Worm (Caenorhabditis elegans) whole organism, L3 larva: ENCODE measurements around the gene pqn-41.

Experiments used
- R02D3.7 ChIP-seq: fragments of 150-350 bp; optimal IDR thresholded peaks from 2 replicates; lab custom pipeline; 2014; ENCODE audit warnings: missing biosample characterization, missing genetic modification characterization
- ZK546.5 ChIP-seq: sonication (generic microtip); optimal IDR thresholded peaks from 2 replicates; lab custom pipeline; 2017; ENCODE audit warnings: missing biosample characterization, missing genetic modification characterization
- ama-1 ChIP-seq: fragments of 150-350 bp; optimal IDR thresholded peaks from 2 replicates; lab custom pipeline; 2018
- ceh-16 ChIP-seq: sonication (generic microtip); optimal IDR thresholded peaks from 2 replicates; lab custom pipeline; 2017; ENCODE audit warnings: missing biosample characterization, missing genetic modification characterization
- ceh-28 ChIP-seq: fragments of 150-350 bp; optimal IDR thresholded peaks from 2 replicates; lab custom pipeline; 2014; ENCODE audit warnings: missing biosample characterization, missing genetic modification reagents, missing genetic modification characterization
- ceh-9 ChIP-seq: sonication (generic microtip); optimal IDR thresholded peaks from 2 replicates; lab custom pipeline; 2018; ENCODE audit warnings: missing biosample characterization, missing genetic modification characterization
- egl-27 ChIP-seq: sonication (generic microtip); optimal IDR thresholded peaks from 4 replicates; lab custom pipeline; 2017; ENCODE audit warnings: missing biosample characterization, missing genetic modification reagents, missing genetic modification characterization
- egl-5 ChIP-seq: fragments of 150-350 bp; optimal IDR thresholded peaks from 2 replicates; lab custom pipeline; 2017; ENCODE audit warnings: missing biosample characterization, missing genetic modification reagents, missing genetic modification characterization, inconsistent platforms
- elt-2 ChIP-seq: sonication (generic microtip); optimal IDR thresholded peaks from 2 replicates; lab custom pipeline; 2016; ENCODE audit warnings: missing genetic modification reagents, mild to moderate bottlenecking, missing genetic modification characterization, missing compliant biosample characterization
- eor-1 ChIP-seq, 2 experiments: fragments of 150-350 bp; optimal IDR thresholded peaks; 2 replicates each; lab custom pipeline; 2014 to 2018; ENCODE audit warnings: missing biosample characterization in 2 of 2, missing genetic modification characterization in 2 of 2
- fkh-10 ChIP-seq: sonication (generic microtip); optimal IDR thresholded peaks from 2 replicates; lab custom pipeline; 2017; ENCODE audit warnings: missing biosample characterization, missing genetic modification reagents, missing genetic modification characterization
- hmg-11 ChIP-seq: sonication (generic microtip); optimal IDR thresholded peaks from 2 replicates; lab custom pipeline; 2016; ENCODE audit warnings: missing genetic modification characterization, missing compliant biosample characterization
- lin-15B ChIP-seq: fragments of 150-350 bp; optimal IDR thresholded peaks from 2 replicates; lab custom pipeline; 2014; ENCODE audit warnings: missing biosample characterization, missing genetic modification characterization
- lsy-12 ChIP-seq: sonication (generic microtip); optimal IDR thresholded peaks from 2 replicates; lab custom pipeline; 2016; ENCODE audit warnings: mild to moderate bottlenecking, missing genetic modification characterization, missing compliant biosample characterization
- mdl-1 ChIP-seq: fragments of 150-350 bp; optimal IDR thresholded peaks from 2 replicates; lab custom pipeline; 2014; ENCODE audit warnings: missing biosample characterization, missing genetic modification characterization
- mml-1 ChIP-seq: fragments of 150-350 bp; sonication (generic microtip); optimal IDR thresholded peaks from 3 replicates; lab custom pipeline; 2014; ENCODE audit warnings: missing biosample characterization, missing genetic modification characterization
- nhr-11 ChIP-seq: fragments of 150-350 bp; optimal IDR thresholded peaks from 2 replicates; lab custom pipeline; 2014; ENCODE audit warnings: missing biosample characterization, missing genetic modification characterization
- nhr-23 ChIP-seq: fragments of 150-350 bp; optimal IDR thresholded peaks from 2 replicates; lab custom pipeline; 2014; ENCODE audit warnings: missing biosample characterization, missing genetic modification reagents, missing genetic modification characterization
- nhr-237 ChIP-seq: fragments of 150-350 bp; optimal IDR thresholded peaks from 2 replicates; lab custom pipeline; 2014; ENCODE audit warnings: missing biosample characterization, missing genetic modification characterization
- nhr-25 ChIP-seq: sonication (generic microtip); optimal IDR thresholded peaks from 2 replicates; lab custom pipeline; 2017; ENCODE audit warnings: missing biosample characterization, missing genetic modification characterization
- nhr-77 ChIP-seq: fragments of 150-350 bp; optimal IDR thresholded peaks from 2 replicates; lab custom pipeline; 2014; ENCODE audit warnings: missing biosample characterization, missing genetic modification characterization
- pha-4 ChIP-seq: fragments of 150-350 bp; optimal IDR thresholded peaks from 2 replicates; lab custom pipeline; 2014; ENCODE audit warnings: missing biosample characterization, missing genetic modification reagents, missing genetic modification characterization
- pqm-1 ChIP-seq: fragments of 150-350 bp; optimal IDR thresholded peaks from 2 replicates; lab custom pipeline; 2017; ENCODE audit warnings: missing biosample characterization, missing genetic modification characterization, inconsistent platforms
- sea-2 ChIP-seq: fragments of 150-350 bp; sonication (generic microtip); optimal IDR thresholded peaks from 4 replicates; lab custom pipeline; 2014; ENCODE audit warnings: missing biosample characterization, missing genetic modification reagents, missing genetic modification characterization
- skn-1 ChIP-seq: fragments of 150-350 bp; optimal IDR thresholded peaks from 2 replicates; lab custom pipeline; 2014; ENCODE audit warnings: missing biosample characterization, missing genetic modification characterization
- snpc-4 ChIP-seq: fragments of 150-350 bp; optimal IDR thresholded peaks from 2 replicates; lab custom pipeline; 2014; ENCODE audit warnings: missing biosample characterization, missing genetic modification characterization
- tbx-2 ChIP-seq: sonication (generic microtip); optimal IDR thresholded peaks from 2 replicates; lab custom pipeline; 2016; ENCODE audit warnings: mild to moderate bottlenecking, missing genetic modification characterization, missing compliant biosample characterization
- unc-62 ChIP-seq: fragments of 150-350 bp; sonication (generic microtip); optimal IDR thresholded peaks from 4 replicates; lab custom pipeline; 2014; ENCODE audit warnings: missing biosample characterization, missing genetic modification reagents, missing genetic modification characterization
- zag-1 ChIP-seq: fragments of 150-350 bp; optimal IDR thresholded peaks from 2 replicates; lab custom pipeline; 2014; ENCODE audit warnings: missing biosample characterization, missing genetic modification characterization
- ztf-11 ChIP-seq: fragments of 150-350 bp; optimal IDR thresholded peaks from 2 replicates; lab custom pipeline; 2014; ENCODE audit warnings: missing biosample characterization, missing genetic modification characterization
- ztf-4 ChIP-seq: fragments of 150-350 bp; optimal IDR thresholded peaks from 2 replicates; lab custom pipeline; 2014; ENCODE audit warnings: missing biosample characterization, missing genetic modification characterization

Gene pqn-41

ce11 chrIII:1859532-1859931 lies 46.2 kb upstream of the pqn-41 start, which contains the start of gene ddp-1 (continued):
- TF ChIP-seq ztf-11 (no peak), skn-1 (tag; lab: Kevin White, UChicago) (peak; percentile 72), unc-62 (GFP tag; lab: Kevin White, UChicago) (peak; percentile 54), ceh-9 (tag; lab: Kevin White, UChicago) (no peak), nhr-77 (tag; lab: Kevin White, UChicago) (peak; percentile 78), nhr-25 (tag; lab: Kevin White, UChicago) (peak; percentile 76), pha-4 (tag; lab: Kevin White, UChicago) (peak; percentile 98), mdl-1 (no peak)

- TF ChIP-seq R02D3.7 (tag; lab: Kevin White, UChicago) (no peak), tbx-2 (tag; lab: Kevin White, UChicago) (no peak), ztf-4 (tag; lab: Kevin White, UChicago) (no peak), nhr-237 (tag; lab: Kevin White, UChicago) (no peak), pha-4 (tag; lab: Kevin White, UChicago) (no peak)
- TF ChIP-seq, all 47 proteins: peak for 0
Measured at ce11 chrIII:1860129-1860528, 45.6 kb upstream of the pqn-41 start, which contains the start of gene ttc-7. ttc-7 (plus strand) TSS chrIII:1860429.

- no peak for TF ChIP-seq egl-5 (tag; lab: Kevin White, UChicago)
- peak; percentile 98 for TF ChIP-seq ceh-28 (tag; lab: Kevin White, UChicago)
- TF ChIP-seq, all 47 proteins: peak for 1
Measured at ce11 chrIII:1876267-1876865, 29.4 kb upstream of the pqn-41 start.

- TF ChIP-seq fkh-10 (GFP tag; lab: Kevin White, UChicago) (no peak), pqm-1 (tag; lab: Kevin White, UChicago) (no peak), ztf-11 (no peak), ztf-4 (tag; lab: Kevin White, UChicago) (no peak), unc-62 (GFP tag; lab: Kevin White, UChicago) (no peak), lin-15B (tag; lab: Kevin White, UChicago) (no peak), nhr-11 (tag; lab: Kevin White, UChicago) (no peak), elt-2 (tag; lab: Kevin White, UChicago) (no peak), nhr-23 (no peak), mml-1 (tag; lab: Kevin White, UChicago) (no peak), lsy-12 (no peak), hmg-11 (tag; lab: Kevin White, UChicago) (no peak), egl-27 (tag; lab: Kevin White, UChicago) (no peak), ama-1 (no peak), mdl-1 (no peak), eor-1 (tag; optimal IDR thresholded peaks at IDR 0.05; lab: Kevin White, UChicago) (no peak), ceh-16 (tag; lab: Kevin White, UChicago) (no peak), ZK546.5 (no peak), zag-1 (tag; lab: Kevin White, UChicago) (no peak)
Measured at ce11 chrIII:1877189-1877588, 28.6 kb upstream of the pqn-41 start.

ce11 chrIII:1878065-1878464 lies 27.7 kb upstream of the pqn-41 start, which contains the start of gene smi-1:
smi-1 (plus strand) TSS chrIII:1878365.
- no peak for TF ChIP-seq ceh-16 (tag; lab: Kevin White, UChicago)
- TF ChIP-seq ztf-4 (tag; lab: Kevin White, UChicago): no peak
- TF ChIP-seq lsy-12: no peak
- TF ChIP-seq snpc-4: no peak
- TF ChIP-seq egl-27 (tag; lab: Kevin White, UChicago): no peak

- TF ChIP-seq sea-2: no peak
- TF ChIP-seq ceh-28 (tag; lab: Kevin White, UChicago): peak; percentile 99
Measured at ce11 chrIII:1878918-1879317, 26.8 kb upstream of the pqn-41 start.

- TF ChIP-seq lin-15B (tag; lab: Kevin White, UChicago) (no peak), ceh-28 (tag; lab: Kevin White, UChicago) (peak; percentile 94)
Measured at ce11 chrIII:1880221-1880620, 25.5 kb upstream of the pqn-41 start.
